Fruit fly (Drosophila melanogaster) whole organism, embryonic: ENCODE measurements around the gene retm.

Experiments
- Adf1 ChIP-seq: fragments of 200-800 bp; sonication (Bioruptor generic); IDR thresholded peaks from 2 replicates; pipeline ENCODE4 v1.3.6; 2022; ENCODE audit warnings: missing biosample characterization, missing genetic modification characterization
- BEAF-32 ChIP-seq: fragments of 200-800 bp; sonication (Bioruptor generic); optimal IDR thresholded peaks from 3 replicates; lab custom pipeline; 2017; ENCODE audit warnings: missing biosample characterization, missing genetic modification characterization, mild to moderate bottlenecking, moderate library complexity, missing genetic modification reagents
- Bdp1 ChIP-seq: fragments of 200-800 bp; sonication (Bioruptor generic); optimal IDR thresholded peaks from 3 replicates; lab custom pipeline; 2016; ENCODE audit warnings: missing biosample characterization, missing genetic modification characterization
- CG12299 ChIP-seq: fragments of 200-800 bp; sonication (Bioruptor generic); optimal IDR thresholded peaks from 2 replicates; lab custom pipeline; 2018; ENCODE audit warnings: missing biosample characterization, mild to moderate bottlenecking, missing genetic modification characterization
- CG13287 ChIP-seq: fragments of 200-800 bp; sonication (Bioruptor generic); IDR thresholded peaks from 2 replicates; pipeline ENCODE4 v1.3.6; 2022; ENCODE audit warnings: missing biosample characterization, missing genetic modification characterization; ENCODE audit not compliant: partially characterized antibody
- CG14860 ChIP-seq: fragments of 200-800 bp; sonication (Bioruptor generic); IDR thresholded peaks from 3 replicates; pipeline ENCODE4 v1.3.6; 2022; ENCODE audit warnings: missing biosample characterization, missing genetic modification characterization; ENCODE audit not compliant: partially characterized antibody
- CG15479 ChIP-seq: fragments of 200-800 bp; sonication (Bioruptor generic); optimal IDR thresholded peaks from 3 replicates; lab custom pipeline; 2019; ENCODE audit warnings: missing biosample characterization, mild to moderate bottlenecking, missing genetic modification characterization, moderate library complexity
- CG15601 ChIP-seq: fragments of 200-800 bp; sonication (Bioruptor generic); optimal IDR thresholded peaks from 3 replicates; lab custom pipeline; 2019; ENCODE audit warnings: missing biosample characterization, mild to moderate bottlenecking, missing genetic modification characterization, moderate library complexity
- CG17328 ChIP-seq: fragments of 200-800 bp; sonication (Bioruptor generic); IDR thresholded peaks from 2 replicates; pipeline ENCODE4 v1.3.6; 2022; ENCODE audit warnings: missing biosample characterization, missing genetic modification characterization
- CG18476 ChIP-seq: fragments of 200-800 bp; sonication (Bioruptor generic); optimal IDR thresholded peaks from 2 replicates; lab custom pipeline; 2016; ENCODE audit warnings: missing biosample characterization, mild to moderate bottlenecking, missing genetic modification characterization
- CG2678 ChIP-seq: fragments of 200-800 bp; sonication (Bioruptor generic); optimal IDR thresholded peaks from 3 replicates; lab custom pipeline; 2019; ENCODE audit warnings: missing biosample characterization, mild to moderate bottlenecking, missing genetic modification characterization, moderate library complexity
- CG31365 ChIP-seq: fragments of 200-800 bp; sonication (Bioruptor generic); optimal IDR thresholded peaks from 2 replicates; lab custom pipeline; 2018; ENCODE audit warnings: missing biosample characterization, mild to moderate bottlenecking, missing genetic modification characterization
- CG31441 ChIP-seq: fragments of 200-800 bp; sonication (Bioruptor generic); IDR thresholded peaks from 2 replicates; pipeline ENCODE4 v1.3.6; 2022; ENCODE audit warnings: missing biosample characterization, missing genetic modification characterization
- CG34376 ChIP-seq: fragments of 200-800 bp; sonication (Bioruptor generic); optimal IDR thresholded peaks from 2 replicates; lab custom pipeline; 2018; ENCODE audit warnings: missing biosample characterization, mild to moderate bottlenecking, missing genetic modification characterization
- CG42726 ChIP-seq: fragments of 200-800 bp; sonication (Bioruptor generic); IDR thresholded peaks from 2 replicates; pipeline ENCODE4 v1.3.6; 2022; ENCODE audit warnings: missing biosample characterization, missing genetic modification characterization; ENCODE audit not compliant: partially characterized antibody
- CG4328 ChIP-seq: fragments of 200-800 bp; sonication (Bioruptor generic); optimal IDR thresholded peaks from 3 replicates; lab custom pipeline; 2017; ENCODE audit warnings: missing biosample characterization, missing genetic modification reagents, missing genetic modification characterization
- CG4730 ChIP-seq: fragments of 200-800 bp; sonication (Bioruptor generic); IDR thresholded peaks from 2 replicates; pipeline ENCODE4 v1.3.6; 2022; ENCODE audit warnings: missing biosample characterization, missing genetic modification characterization
- CG6175 ChIP-seq: fragments of 200-800 bp; sonication (Bioruptor generic); IDR thresholded peaks from 3 replicates; pipeline ENCODE4 v1.3.6; 2022; ENCODE audit warnings: missing biosample characterization, missing genetic modification characterization
- CG6765 ChIP-seq: fragments of 200-800 bp; sonication (Bioruptor generic); optimal IDR thresholded peaks from 3 replicates; lab custom pipeline; 2017; ENCODE audit warnings: missing biosample characterization, mild to moderate bottlenecking, missing genetic modification characterization
- CG7928 ChIP-seq: fragments of 200-800 bp; sonication (Bioruptor generic); optimal IDR thresholded peaks from 2 replicates; lab custom pipeline; 2017; ENCODE audit warnings: missing biosample characterization, mild to moderate bottlenecking, missing genetic modification characterization
- CG8765 ChIP-seq: fragments of 200-800 bp; sonication (Bioruptor generic); IDR thresholded peaks from 2 replicates; pipeline ENCODE4 v1.3.6; 2022; ENCODE audit warnings: missing biosample characterization, missing genetic modification characterization
- CG9932 ChIP-seq: fragments of 200-800 bp; sonication (Bioruptor generic); IDR thresholded peaks from 2 replicates; pipeline ENCODE4 v1.3.6; 2022; ENCODE audit warnings: missing biosample characterization, missing genetic modification characterization
- Camta ChIP-seq: fragments of 200-800 bp; sonication (Bioruptor generic); optimal IDR thresholded peaks from 2 replicates; lab custom pipeline; 2016; ENCODE audit warnings: missing biosample characterization, missing genetic modification characterization
- CkIIα-i1 ChIP-seq: fragments of 200-800 bp; sonication (Bioruptor generic); IDR thresholded peaks from 2 replicates; pipeline ENCODE4 v1.3.6; 2022; ENCODE audit warnings: missing biosample characterization, missing genetic modification characterization
- Dek ChIP-seq: fragments of 200-800 bp; sonication (Bioruptor generic); optimal IDR thresholded peaks from 3 replicates; lab custom pipeline; 2019; ENCODE audit warnings: missing biosample characterization, mild to moderate bottlenecking, missing genetic modification characterization, moderate library complexity
- Dip2 ChIP-seq: fragments of 200-800 bp; sonication (Bioruptor generic); IDR thresholded peaks from 2 replicates; pipeline ENCODE4 v1.3.6; 2022; ENCODE audit warnings: missing biosample characterization, missing genetic modification characterization
- H2.0 ChIP-seq: fragments of 200-800 bp; sonication (Bioruptor generic); IDR thresholded peaks from 2 replicates; pipeline ENCODE4 v1.3.6; 2022; ENCODE audit warnings: missing biosample characterization, missing genetic modification characterization
- Jarid2 ChIP-seq: fragments of 200-800 bp; sonication (Bioruptor generic); optimal IDR thresholded peaks from 3 replicates; lab custom pipeline; 2017; ENCODE audit warnings: mild to moderate bottlenecking, missing biosample characterization, missing genetic modification reagents, missing genetic modification characterization
- Lpt ChIP-seq: fragments of >200 bp; optimal IDR thresholded peaks from 2 replicates; lab custom pipeline; 2018; ENCODE audit warnings: missing biosample characterization, missing genetic modification characterization
- Ravus ChIP-seq: fragments of 200-800 bp; sonication (Bioruptor generic); IDR thresholded peaks from 2 replicates; pipeline ENCODE4 v1.3.6; 2022; ENCODE audit warnings: missing biosample characterization, missing genetic modification characterization
- Sox102F ChIP-seq: fragments of 200-800 bp; sonication (Bioruptor generic); optimal IDR thresholded peaks from 2 replicates; lab custom pipeline; 2018; ENCODE audit warnings: missing biosample characterization, mild to moderate bottlenecking, missing genetic modification characterization, moderate library complexity
- Spps ChIP-seq: fragments of 200-800 bp; sonication (Bioruptor generic); optimal IDR thresholded peaks from 2 replicates; lab custom pipeline; 2018; ENCODE audit warnings: missing biosample characterization, mild to moderate bottlenecking, missing genetic modification characterization
- Trl ChIP-seq, 3 experiments: fragments of >200 bp in 2 of 3; fragments of 200-800 bp in 1 of 3; sonication (Bioruptor generic) in 1 of 3; optimal IDR thresholded peaks; 2 replicates in 1 of 3; 3 replicates in 2 of 3; lab custom pipeline; 2016 to 2017; ENCODE audit warnings: missing biosample characterization in 1 of 3, missing genetic modification characterization in 1 of 3
- YL-1 ChIP-seq: fragments of 200-800 bp; sonication (Bioruptor generic); optimal IDR thresholded peaks from 3 replicates; lab custom pipeline; 2017; ENCODE audit warnings: missing biosample characterization, mild to moderate bottlenecking, missing genetic modification characterization
- bigmax ChIP-seq: fragments of 200-800 bp; sonication (Bioruptor generic); optimal IDR thresholded peaks from 2 replicates; lab custom pipeline; 2018; ENCODE audit warnings: missing biosample characterization, mild to moderate bottlenecking, missing genetic modification characterization
- chif ChIP-seq, 2 experiments: fragments of 200-800 bp; sonication (Bioruptor generic); optimal IDR thresholded peaks; 3 replicates each; lab custom pipeline; 2016; ENCODE audit warnings: missing biosample characterization in 2 of 2, missing genetic modification characterization in 2 of 2
- ci ChIP-seq: fragments of 200-800 bp; sonication (Bioruptor generic); IDR thresholded peaks from 3 replicates; pipeline ENCODE4 v1.3.6; 2022; ENCODE audit warnings: missing biosample characterization, missing genetic modification characterization
- corto ChIP-seq: fragments of 200-800 bp; sonication (Bioruptor generic); optimal IDR thresholded peaks from 2 replicates; lab custom pipeline; 2016; ENCODE audit warnings: missing biosample characterization, mild to moderate bottlenecking, missing genetic modification characterization, moderate library complexity
- dmrt99B ChIP-seq: fragments of 200-800 bp; sonication (Bioruptor generic); optimal IDR thresholded peaks from 2 replicates; lab custom pipeline; 2018; ENCODE audit warnings: missing biosample characterization, mild to moderate bottlenecking, missing genetic modification characterization, moderate library complexity
- nom ChIP-seq: fragments of 200-800 bp; sonication (Bioruptor generic); optimal IDR thresholded peaks from 2 replicates; lab custom pipeline; 2017; ENCODE audit warnings: missing biosample characterization, missing genetic modification characterization, mild to moderate bottlenecking, moderate library complexity, missing genetic modification reagents
- pan ChIP-seq, 4 experiments: fragments of >200 bp in 3 of 4; fragments of 200-800 bp in 1 of 4; sonication (Bioruptor generic) in 1 of 4; optimal IDR thresholded peaks in 3 of 4; IDR thresholded peaks in 1 of 4; 2 replicates each; pipeline versions ENCODE4 v1.3.6 to Lab custom; 2017 to 2022; ENCODE audit warnings: missing biosample characterization in 2 of 4, missing genetic modification characterization in 2 of 4, mixed read lengths in 1 of 4
- phol ChIP-seq: fragments of 200-800 bp; sonication (Bioruptor generic); optimal IDR thresholded peaks from 3 replicates; lab custom pipeline; 2018; ENCODE audit warnings: missing biosample characterization, mild to moderate bottlenecking, missing genetic modification characterization, moderate library complexity
- psq ChIP-seq: fragments of 200-800 bp; sonication (Bioruptor generic); optimal IDR thresholded peaks from 2 replicates; lab custom pipeline; 2017; ENCODE audit warnings: missing biosample characterization, missing genetic modification characterization
- repo ChIP-seq: fragments of 200-800 bp; sonication (Bioruptor generic); optimal IDR thresholded peaks from 2 replicates; lab custom pipeline; 2016; ENCODE audit warnings: missing biosample characterization, missing genetic modification characterization
- sima ChIP-seq: fragments of 200-800 bp; sonication (Bioruptor generic); optimal IDR thresholded peaks from 2 replicates; lab custom pipeline; 2016; ENCODE audit warnings: missing biosample characterization, missing genetic modification characterization
- tna ChIP-seq: fragments of 200-800 bp; sonication (Bioruptor generic); IDR thresholded peaks from 2 replicates; pipeline ENCODE4 v1.3.6; 2022; ENCODE audit warnings: missing biosample characterization, missing genetic modification characterization; ENCODE audit not compliant: partially characterized antibody
- wek ChIP-seq: fragments of 200-800 bp; sonication (Bioruptor generic); optimal IDR thresholded peaks from 3 replicates; lab custom pipeline; 2018; ENCODE audit warnings: missing biosample characterization, mild to moderate bottlenecking, missing genetic modification characterization, moderate library complexity
- zen ChIP-seq: fragments of 200-800 bp; sonication (Bioruptor generic); optimal IDR thresholded peaks from 3 replicates; lab custom pipeline; 2018; ENCODE audit warnings: missing biosample characterization, mild to moderate bottlenecking, missing genetic modification characterization, moderate library complexity

retm gene

DNA sequence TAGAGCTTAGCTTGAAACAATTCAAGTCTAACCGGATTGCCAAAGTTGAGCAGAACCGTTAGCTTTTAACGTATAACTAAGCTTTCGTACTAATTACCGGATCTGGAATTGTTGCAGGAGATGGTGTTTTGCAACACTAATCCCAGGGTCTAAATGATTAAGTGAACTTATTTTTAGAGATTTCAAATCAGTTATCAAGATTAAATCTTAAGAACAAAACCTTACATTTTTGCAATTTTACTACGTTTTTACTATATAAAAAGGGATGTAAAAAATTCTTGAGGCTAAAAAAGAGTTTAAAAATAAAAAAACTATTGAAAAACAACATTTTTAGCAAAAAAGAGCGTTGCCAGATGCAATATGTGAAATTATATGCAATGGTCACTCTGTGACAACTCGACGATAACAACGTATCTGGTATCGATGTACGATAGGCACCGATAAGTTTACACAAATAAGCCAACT is 33.0 kb upstream of the retm start, which contains the start of the genes KFase and epsilonCOP (continued):
- TF ChIP-seq wek, result no peak
- TF ChIP-seq CG4328 (GFP tag; lab: Kevin White, UChicago), result peak; percentile 58
- peak; percentile 40 for TF ChIP-seq sima (GFP tag; lab: Kevin White, UChicago)
- TF ChIP-seq CG8765 (GFP tag; lab: Robert Waterston, UW), result no peak
- peak; percentile 14; the same call in 1 of the 2 replicates for TF ChIP-seq Adf1 (GFP tag; lab: Robert Waterston, UW)
- TF ChIP-seq CG4730, result 0 out of 2 replicates have a peak, but pooled peaks have one; percentile 28
- peak; percentile 89 for TF ChIP-seq CG7928 (GFP tag; lab: Kevin White, UChicago)
- no peak for TF ChIP-seq CG6175 (GFP tag; lab: Robert Waterston, UW)
- TF ChIP-seq Camta, result peak; percentile 57
- TF ChIP-seq Dip2 (GFP tag; lab: Robert Waterston, UW), result no peak
- peak; percentile 40; the same call in 1 of the 2 replicates for TF ChIP-seq CG42726 (GFP tag; lab: Robert Waterston, UW)
- no peak for TF ChIP-seq Ravus (GFP tag; lab: Robert Waterston, UW)
- TF ChIP-seq CG14860 (GFP tag; lab: Robert Waterston, UW), result no peak; the same call in 1 of the 3 replicates
- TF ChIP-seq chif (GFP tag; optimal IDR thresholded peaks at IDR 0.05; lab: Kevin White, UChicago), result peak; percentile 34 to 36
- peak; percentile 49 for TF ChIP-seq CG12299 (tag; lab: Kevin White, UChicago)
- TF ChIP-seq Dek (tag; lab: Kevin White, UChicago), result peak; percentile 57
- TF ChIP-seq ci (GFP tag; lab: Robert Waterston, UW), result peak; percentile 56; the same call in 2 of the 3 replicates
- no peak for TF ChIP-seq pan (optimal IDR thresholded peaks at IDR 0.05; lab: Kevin White, UChicago)
- TF ChIP-seq pan (GFP tag; optimal IDR thresholded peaks at IDR 0.05 in 1 of 2, IDR thresholded peaks at IDR 0.05 in 1 of 2), result no peak
- TF ChIP-seq Spps (tag; lab: Kevin White, UChicago), result peak; percentile 12
- TF ChIP-seq tna, result peak; percentile 57; the same call in 1 of the 2 replicates
- peak; percentile 59 for TF ChIP-seq CG9932
- TF ChIP-seq CG18476 (GFP tag; lab: Kevin White, UChicago), result peak; percentile 38
- no peak for TF ChIP-seq bigmax (GFP tag; lab: Kevin White, UChicago)
- TF ChIP-seq YL-1 (GFP tag; lab: Kevin White, UChicago), result peak; percentile 71
- TF ChIP-seq nom, result no peak
- TF ChIP-seq CG34376 (GFP tag; lab: Kevin White, UChicago), result peak; percentile 47
- TF ChIP-seq psq, result no peak
- TF ChIP-seq CG13287 (GFP tag; lab: Robert Waterston, UW), result peak; percentile 91
- TF ChIP-seq Sox102F (GFP tag; lab: Kevin White, UChicago), result peak; percentile 43
- TF ChIP-seq CG31365 (tag; lab: Kevin White, UChicago), result no peak
- no peak for TF ChIP-seq CG15479
- no peak for TF ChIP-seq repo
- no peak for TF ChIP-seq Trl (optimal IDR thresholded peaks at IDR 0.05; lab: Kevin White, UChicago)
- TF ChIP-seq Trl (GFP tag; optimal IDR thresholded peaks at IDR 0.05; lab: Kevin White, UChicago), result peak; percentile 79
- peak; percentile 9 for TF ChIP-seq Bdp1
- TF ChIP-seq Jarid2, result no peak
- peak; percentile 73 for TF ChIP-seq phol (tag; lab: Kevin White, UChicago)
- peak; percentile 26; the same call in 1 of the 2 replicates for TF ChIP-seq H2.0 (GFP tag; lab: Robert Waterston, UW)
- TF ChIP-seq Lpt (GFP tag; lab: Kevin White, UChicago), result no peak
- TF ChIP-seq CG31441 (GFP tag; lab: Robert Waterston, UW), result peak; percentile 64
- TF ChIP-seq BEAF-32 (GFP tag; lab: Kevin White, UChicago), result peak; percentile 65
- peak; percentile 49 for TF ChIP-seq CG15601 (tag; lab: Kevin White, UChicago)
- TF ChIP-seq CG2678, result peak; percentile 63
- peak; percentile 86 for TF ChIP-seq zen (tag; lab: Kevin White, UChicago)
- TF ChIP-seq dmrt99B (tag; lab: Kevin White, UChicago), result peak; percentile 43
- TF ChIP-seq corto, result no peak
- TF ChIP-seq CG17328, result peak; percentile 26; the same call in 1 of the 2 replicates
- no peak for TF ChIP-seq CkIIα-i1 (GFP tag; lab: Robert Waterston, UW)
- TF ChIP-seq CG6765 (GFP tag; lab: Kevin White, UChicago), result peak; percentile 41
